Fruit fly (Drosophila melanogaster) whole organism, adult: Measurements from ENCODE around the gene CG17191.

ENCODE experiments used
- CG11617 ChIP-seq: fragments of 200-800 bp; sonication (Bioruptor generic); optimal IDR thresholded peaks from 2 replicates; lab custom pipeline; 2017; ENCODE audit warnings: mild to moderate bottlenecking, missing biosample characterization, missing genetic modification reagents, missing genetic modification characterization
- CG12768 ChIP-seq: fragments of 200-800 bp; sonication (Bioruptor generic); optimal IDR thresholded peaks from 2 replicates; lab custom pipeline; 2017; ENCODE audit warnings: missing biosample characterization, missing genetic modification characterization, mild to moderate bottlenecking, moderate library complexity, missing genetic modification reagents
- CG14711 ChIP-seq: fragments of 200-800 bp; sonication (Bioruptor generic); optimal IDR thresholded peaks from 2 replicates; lab custom pipeline; 2018; ENCODE audit warnings: missing biosample characterization, mild to moderate bottlenecking, missing genetic modification characterization, moderate library complexity
- CG1620 ChIP-seq: fragments of 200-800 bp; sonication (Bioruptor generic); optimal IDR thresholded peaks from 2 replicates; lab custom pipeline; 2016; ENCODE audit warnings: missing biosample characterization, missing genetic modification characterization
- CG33017 ChIP-seq: fragments of 200-800 bp; sonication (Bioruptor generic); optimal IDR thresholded peaks from 2 replicates; lab custom pipeline; 2018; ENCODE audit warnings: missing biosample characterization, mild to moderate bottlenecking, missing genetic modification characterization, moderate library complexity
- CG5204 ChIP-seq: fragments of 200-800 bp; sonication (Bioruptor generic); optimal IDR thresholded peaks from 2 replicates; lab custom pipeline; 2016; ENCODE audit warnings: missing biosample characterization, missing genetic modification characterization
- CG7045 ChIP-seq: fragments of 200-800 bp; sonication (Bioruptor generic); optimal IDR thresholded peaks from 2 replicates; lab custom pipeline; 2017; ENCODE audit warnings: missing biosample characterization, mild to moderate bottlenecking, missing genetic modification characterization
- CG7101 ChIP-seq: fragments of 200-800 bp; sonication (Bioruptor generic); optimal IDR thresholded peaks from 2 replicates; lab custom pipeline; 2018; ENCODE audit warnings: missing biosample characterization, mild to moderate bottlenecking, missing genetic modification characterization, moderate library complexity
- Clk ChIP-seq: fragments of 200-800 bp; sonication (Bioruptor generic); optimal IDR thresholded peaks from 2 replicates; lab custom pipeline; 2017; ENCODE audit warnings: missing biosample characterization, missing genetic modification characterization
- Crg-1 ChIP-seq: fragments of 200-800 bp; sonication (Bioruptor generic); optimal IDR thresholded peaks from 2 replicates; lab custom pipeline; 2016; ENCODE audit warnings: missing biosample characterization, missing genetic modification characterization
- Hr96 ChIP-seq: fragments of 200-800 bp; sonication (Bioruptor generic); optimal IDR thresholded peaks from 2 replicates; lab custom pipeline; 2016; ENCODE audit warnings: missing biosample characterization, missing genetic modification characterization
- Mnt ChIP-seq: fragments of 200-800 bp; sonication (Bioruptor generic); optimal IDR thresholded peaks from 2 replicates; lab custom pipeline; 2016; ENCODE audit warnings: missing biosample characterization, mild to moderate bottlenecking, missing genetic modification characterization
- bab1 ChIP-seq: fragments of 200-800 bp; sonication (Bioruptor generic); optimal IDR thresholded peaks from 3 replicates; lab custom pipeline; 2019; ENCODE audit warnings: missing biosample characterization, mild to moderate bottlenecking, missing genetic modification characterization, moderate library complexity
- cic ChIP-seq: fragments of 200-800 bp; sonication (Bioruptor generic); optimal IDR thresholded peaks from 2 replicates; lab custom pipeline; 2017; ENCODE audit warnings: missing biosample characterization, mild to moderate bottlenecking, missing genetic modification characterization, moderate library complexity
- cnc ChIP-seq, 2 experiments: fragments of >200 bp; optimal IDR thresholded peaks; 2 replicates each; lab custom pipeline; 2017
- kay ChIP-seq: fragments of 200-800 bp; sonication (Bioruptor generic); peaks from one replicate; lab custom pipeline; 2016; ENCODE audit warnings: missing biosample characterization, missing genetic modification characterization, borderline replicate concordance
- ovo ChIP-seq: fragments of 200-800 bp; sonication (Bioruptor generic); optimal IDR thresholded peaks from 2 replicates; lab custom pipeline; 2016; ENCODE audit warnings: missing biosample characterization, missing genetic modification characterization
- pad ChIP-seq: fragments of 200-800 bp; sonication (Bioruptor generic); optimal IDR thresholded peaks from 3 replicates; lab custom pipeline; 2017; ENCODE audit warnings: missing biosample characterization, missing genetic modification characterization, mild to moderate bottlenecking, moderate library complexity, missing genetic modification reagents
- tj ChIP-seq: fragments of 200-800 bp; sonication (Bioruptor generic); optimal IDR thresholded peaks from 3 replicates; lab custom pipeline; 2017; ENCODE audit warnings: missing biosample characterization, mild to moderate bottlenecking, missing genetic modification characterization, moderate library complexity
- toe ChIP-seq: fragments of 200-800 bp; sonication (Bioruptor generic); optimal IDR thresholded peaks from 2 replicates; lab custom pipeline; 2016; ENCODE audit warnings: missing biosample characterization, missing genetic modification characterization

CG17191 gene

dm6 chr3R:26987455-26987854 lies 32.1 kb downstream of the CG17191 start:
- TF ChIP-seq CG11617 (GFP tag; lab: Kevin White, UChicago) = no peak
- TF ChIP-seq CG7101 (tag; lab: Kevin White, UChicago) = peak; percentile 3
- TF ChIP-seq CG1620 (GFP tag; lab: Kevin White, UChicago) = no peak
- TF ChIP-seq ovo (GFP tag; lab: Kevin White, UChicago) = no peak
- peak; percentile 8 for TF ChIP-seq Mnt (GFP tag; lab: Kevin White, UChicago)
- peak; percentile 67 for TF ChIP-seq CG12768 (GFP tag; lab: Kevin White, UChicago)
- peak; percentile 85 for TF ChIP-seq cic (GFP tag; lab: Kevin White, UChicago)
- TF ChIP-seq CG33017 (tag; lab: Kevin White, UChicago) = peak; percentile 30
- TF ChIP-seq Hr96 (GFP tag; lab: Kevin White, UChicago) = no peak
- TF ChIP-seq CG14711 = peak; percentile 31
- TF ChIP-seq CG7045 = peak; percentile 51

- TF ChIP-seq CG33017 (tag; lab: Kevin White, UChicago) (no peak), CG5204 (GFP tag; lab: Kevin White, UChicago) (no peak), CG12768 (GFP tag; lab: Kevin White, UChicago) (no peak), Clk (GFP tag; lab: Kevin White, UChicago) (no peak), CG7045 (no peak), cic (GFP tag; lab: Kevin White, UChicago) (no peak), cnc (optimal IDR thresholded peaks at IDR 0.05; lab: Kevin White, UChicago) (no peak)
Measured at dm6 chr3R:26984437-26984836, 35.1 kb downstream of the CG17191 start.

dm6 chr3R:26982106-26982505 lies 37.4 kb downstream of the CG17191 start:
- TF ChIP-seq CG11617 (GFP tag; lab: Kevin White, UChicago) = no peak
- no peak for TF ChIP-seq tj (GFP tag; lab: Kevin White, UChicago)
- no peak for TF ChIP-seq bab1
- TF ChIP-seq toe = no peak
- TF ChIP-seq CG1620 (GFP tag; lab: Kevin White, UChicago) = no peak
- no peak for TF ChIP-seq cic (GFP tag; lab: Kevin White, UChicago)
- no peak for TF ChIP-seq Hr96 (GFP tag; lab: Kevin White, UChicago)
- no peak for TF ChIP-seq cnc (optimal IDR thresholded peaks at IDR 0.05; lab: Kevin White, UChicago)
- no peak for TF ChIP-seq CG12768 (GFP tag; lab: Kevin White, UChicago)
- no peak for TF ChIP-seq CG33017 (tag; lab: Kevin White, UChicago)
- TF ChIP-seq pad (GFP tag; lab: Kevin White, UChicago) = no peak
- no peak for TF ChIP-seq Clk (GFP tag; lab: Kevin White, UChicago)
- TF ChIP-seq CG14711 = no peak
- TF ChIP-seq ovo (GFP tag; lab: Kevin White, UChicago) = no peak
- TF ChIP-seq Crg-1 (GFP tag; lab: Kevin White, UChicago) = no peak
- no peak for TF ChIP-seq CG7101 (tag; lab: Kevin White, UChicago)
- TF ChIP-seq Mnt (GFP tag; lab: Kevin White, UChicago) = no peak
- no peak for TF ChIP-seq CG5204 (GFP tag; lab: Kevin White, UChicago)
- no peak for TF ChIP-seq CG7045

dm6 chr3R:26980282-26980691 lies 39.3 kb downstream of the CG17191 start:
- no peak for TF ChIP-seq pad (GFP tag; lab: Kevin White, UChicago)
- TF ChIP-seq CG1620 (GFP tag; lab: Kevin White, UChicago) = no peak
- TF ChIP-seq kay = peak; percentile 29
- no peak for TF ChIP-seq CG11617 (GFP tag; lab: Kevin White, UChicago)
- TF ChIP-seq CG33017 (tag; lab: Kevin White, UChicago) = no peak
- no peak for TF ChIP-seq Clk (GFP tag; lab: Kevin White, UChicago)
- TF ChIP-seq CG5204 (GFP tag; lab: Kevin White, UChicago) = no peak
- peak; percentile 42 for TF ChIP-seq bab1
- TF ChIP-seq CG14711 = no peak
- TF ChIP-seq CG12768 (GFP tag; lab: Kevin White, UChicago) = no peak

- no peak for TF ChIP-seq pad (GFP tag; lab: Kevin White, UChicago)
- no peak for TF ChIP-seq CG14711
- no peak for TF ChIP-seq bab1
- no peak for TF ChIP-seq CG5204 (GFP tag; lab: Kevin White, UChicago)
- TF ChIP-seq CG11617 (GFP tag; lab: Kevin White, UChicago) = no peak
- no peak for TF ChIP-seq CG1620 (GFP tag; lab: Kevin White, UChicago)
- TF ChIP-seq kay = no peak
- TF ChIP-seq toe = no peak
- no peak for TF ChIP-seq Crg-1 (GFP tag; lab: Kevin White, UChicago)
- no peak for TF ChIP-seq Clk (GFP tag; lab: Kevin White, UChicago)
- no peak for TF ChIP-seq Hr96 (GFP tag; lab: Kevin White, UChicago)
- no peak for TF ChIP-seq CG33017 (tag; lab: Kevin White, UChicago)
- TF ChIP-seq CG7101 (tag; lab: Kevin White, UChicago) = no peak
- no peak for TF ChIP-seq ovo (GFP tag; lab: Kevin White, UChicago)
- TF ChIP-seq Mnt (GFP tag; lab: Kevin White, UChicago) = no peak
Measured at dm6 chr3R:26978241-26978640, 41.3 kb downstream of the CG17191 start, which contains the start of the genes CG14253 and CG46313. Gene CG14253 (plus strand): TSS chr3R:26978541. Gene CG46313 (plus strand): TSS chr3R:26978541.

- peak; percentile 37 for TF ChIP-seq bab1
- TF ChIP-seq CG14711 = peak; percentile 24
- TF ChIP-seq tj (GFP tag; lab: Kevin White, UChicago) = peak; percentile 22
- TF ChIP-seq kay = no peak
- TF ChIP-seq cic (GFP tag; lab: Kevin White, UChicago) = no peak
- TF ChIP-seq CG11617 (GFP tag; lab: Kevin White, UChicago) = no peak
- TF ChIP-seq Mnt (GFP tag; lab: Kevin White, UChicago) = no peak
Measured at dm6 chr3R:26969743-26970142, 49.8 kb downstream of the CG17191 start.
